Worm (Caenorhabditis elegans): ENCODE data around the gene nud-1.

DNA sequence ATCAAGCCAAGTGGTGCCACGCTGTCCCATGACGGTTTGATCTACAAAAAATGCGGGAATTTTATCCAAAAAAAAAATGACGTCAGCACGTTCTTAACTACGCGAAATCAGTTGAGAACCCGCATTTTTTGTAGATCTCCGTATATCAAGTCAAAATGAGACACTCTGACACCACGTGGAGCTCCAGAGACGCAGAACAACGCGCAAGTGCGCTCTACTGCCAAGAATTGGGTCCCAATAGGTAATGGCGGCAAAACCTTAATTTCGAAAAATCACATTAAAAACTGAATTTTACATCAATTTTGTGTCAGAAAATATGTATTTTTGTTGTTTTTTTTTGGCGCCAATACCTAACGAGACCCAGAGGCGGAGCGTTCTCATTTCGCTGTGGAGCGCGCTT, 24.4 kb upstream of the nud-1 start:
- TF ChIP-seq him-1 (tag; optimal IDR thresholded peaks at IDR 0.05) = no peak
- TF ChIP-seq dao-5 (tag; optimal IDR thresholded peaks at IDR 0.05) = no peak
- TF ChIP-seq W03F9.2 (tag; optimal IDR thresholded peaks at IDR 0.05) = no peak
